Worm (Caenorhabditis elegans) whole organism, L3 larva: ENCODE measurements around the gene T07F8.1.
A peak's percentile ranks its signal among the peaks of the same experiment; 100 is the strongest.

Experiments
- R02D3.7 ChIP-seq: fragments of 150-350 bp; optimal IDR thresholded peaks from 2 replicates; lab custom pipeline; 2014; ENCODE audit warnings: missing biosample characterization, missing genetic modification characterization
- ZK546.5 ChIP-seq: sonication (generic microtip); optimal IDR thresholded peaks from 2 replicates; lab custom pipeline; 2017; ENCODE audit warnings: missing biosample characterization, missing genetic modification characterization
- ceh-16 ChIP-seq: sonication (generic microtip); optimal IDR thresholded peaks from 2 replicates; lab custom pipeline; 2017; ENCODE audit warnings: missing biosample characterization, missing genetic modification characterization
- ceh-28 ChIP-seq: fragments of 150-350 bp; optimal IDR thresholded peaks from 2 replicates; lab custom pipeline; 2014; ENCODE audit warnings: missing biosample characterization, missing genetic modification reagents, missing genetic modification characterization
- ceh-82 ChIP-seq: fragments of 150-350 bp; optimal IDR thresholded peaks from 2 replicates; lab custom pipeline; 2014; ENCODE audit warnings: missing biosample characterization, missing genetic modification characterization
- ceh-9 ChIP-seq: sonication (generic microtip); optimal IDR thresholded peaks from 2 replicates; lab custom pipeline; 2018; ENCODE audit warnings: missing biosample characterization, missing genetic modification characterization
- egl-27 ChIP-seq: sonication (generic microtip); optimal IDR thresholded peaks from 4 replicates; lab custom pipeline; 2017; ENCODE audit warnings: missing biosample characterization, missing genetic modification reagents, missing genetic modification characterization
- egl-5 ChIP-seq: fragments of 150-350 bp; optimal IDR thresholded peaks from 2 replicates; lab custom pipeline; 2017; ENCODE audit warnings: missing biosample characterization, missing genetic modification reagents, missing genetic modification characterization, inconsistent platforms
- elt-2 ChIP-seq: sonication (generic microtip); optimal IDR thresholded peaks from 2 replicates; lab custom pipeline; 2016; ENCODE audit warnings: missing genetic modification reagents, mild to moderate bottlenecking, missing genetic modification characterization, missing compliant biosample characterization
- eor-1 ChIP-seq, 2 experiments: fragments of 150-350 bp; optimal IDR thresholded peaks; 2 replicates each; lab custom pipeline; 2014 to 2018; ENCODE audit warnings: missing biosample characterization in 2 of 2, missing genetic modification characterization in 2 of 2
- fkh-10 ChIP-seq: sonication (generic microtip); optimal IDR thresholded peaks from 2 replicates; lab custom pipeline; 2017; ENCODE audit warnings: missing biosample characterization, missing genetic modification reagents, missing genetic modification characterization
- fos-1 ChIP-seq: fragments of 150-350 bp; optimal IDR thresholded peaks from 2 replicates; lab custom pipeline; 2014; ENCODE audit warnings: missing biosample characterization, missing genetic modification characterization
- hmg-11 ChIP-seq: sonication (generic microtip); optimal IDR thresholded peaks from 2 replicates; lab custom pipeline; 2016; ENCODE audit warnings: missing genetic modification characterization, missing compliant biosample characterization
- jun-1 ChIP-seq: fragments of 150-350 bp; optimal IDR thresholded peaks from 2 replicates; lab custom pipeline; 2014; ENCODE audit warnings: missing biosample characterization, missing genetic modification reagents, missing genetic modification characterization
- lin-15B ChIP-seq: fragments of 150-350 bp; optimal IDR thresholded peaks from 2 replicates; lab custom pipeline; 2014; ENCODE audit warnings: missing biosample characterization, missing genetic modification characterization
- lin-39 ChIP-seq: fragments of 150-350 bp; optimal IDR thresholded peaks from 2 replicates; lab custom pipeline; 2018; ENCODE audit warnings: missing biosample characterization, missing genetic modification reagents, missing genetic modification characterization
- lsy-12 ChIP-seq: sonication (generic microtip); optimal IDR thresholded peaks from 2 replicates; lab custom pipeline; 2016; ENCODE audit warnings: mild to moderate bottlenecking, missing genetic modification characterization, missing compliant biosample characterization
- mdl-1 ChIP-seq: fragments of 150-350 bp; optimal IDR thresholded peaks from 2 replicates; lab custom pipeline; 2014; ENCODE audit warnings: missing biosample characterization, missing genetic modification characterization
- nfya-1 ChIP-seq: sonication (generic microtip); optimal IDR thresholded peaks from 2 replicates; lab custom pipeline; 2017; ENCODE audit warnings: missing genetic modification characterization, mild to moderate bottlenecking, missing compliant biosample characterization, antibody characterized with exemption, moderate library complexity; ENCODE audit not compliant: insufficient read depth
- nhr-11 ChIP-seq: fragments of 150-350 bp; optimal IDR thresholded peaks from 2 replicates; lab custom pipeline; 2014; ENCODE audit warnings: missing biosample characterization, missing genetic modification characterization
- nhr-23 ChIP-seq: fragments of 150-350 bp; optimal IDR thresholded peaks from 2 replicates; lab custom pipeline; 2014; ENCODE audit warnings: missing biosample characterization, missing genetic modification reagents, missing genetic modification characterization
- nhr-25 ChIP-seq: sonication (generic microtip); optimal IDR thresholded peaks from 2 replicates; lab custom pipeline; 2017; ENCODE audit warnings: missing biosample characterization, missing genetic modification characterization
- nhr-28 ChIP-seq: fragments of 150-350 bp; optimal IDR thresholded peaks from 2 replicates; lab custom pipeline; 2014; ENCODE audit warnings: missing biosample characterization, missing genetic modification characterization
- nhr-67 ChIP-seq: fragments of 150-350 bp; optimal IDR thresholded peaks from 2 replicates; lab custom pipeline; 2014; ENCODE audit warnings: missing biosample characterization, missing genetic modification characterization
- nhr-76 ChIP-seq: fragments of 150-350 bp; sonication (generic microtip); optimal IDR thresholded peaks from 5 replicates; lab custom pipeline; 2014; ENCODE audit warnings: missing biosample characterization, missing genetic modification characterization
- nhr-77 ChIP-seq: fragments of 150-350 bp; optimal IDR thresholded peaks from 2 replicates; lab custom pipeline; 2014; ENCODE audit warnings: missing biosample characterization, missing genetic modification characterization
- sea-2 ChIP-seq: fragments of 150-350 bp; sonication (generic microtip); optimal IDR thresholded peaks from 4 replicates; lab custom pipeline; 2014; ENCODE audit warnings: missing biosample characterization, missing genetic modification reagents, missing genetic modification characterization
- skn-1 ChIP-seq: fragments of 150-350 bp; optimal IDR thresholded peaks from 2 replicates; lab custom pipeline; 2014; ENCODE audit warnings: missing biosample characterization, missing genetic modification characterization
- snpc-4 ChIP-seq: fragments of 150-350 bp; optimal IDR thresholded peaks from 2 replicates; lab custom pipeline; 2014; ENCODE audit warnings: missing biosample characterization, missing genetic modification characterization
- tbx-2 ChIP-seq: sonication (generic microtip); optimal IDR thresholded peaks from 2 replicates; lab custom pipeline; 2016; ENCODE audit warnings: mild to moderate bottlenecking, missing genetic modification characterization, missing compliant biosample characterization
- unc-39 ChIP-seq: sonication (generic microtip); optimal IDR thresholded peaks from 4 replicates; lab custom pipeline; 2017; ENCODE audit warnings: missing biosample characterization, missing genetic modification characterization
- unc-62 ChIP-seq: fragments of 150-350 bp; sonication (generic microtip); optimal IDR thresholded peaks from 4 replicates; lab custom pipeline; 2014; ENCODE audit warnings: missing biosample characterization, missing genetic modification reagents, missing genetic modification characterization
- zag-1 ChIP-seq: fragments of 150-350 bp; optimal IDR thresholded peaks from 2 replicates; lab custom pipeline; 2014; ENCODE audit warnings: missing biosample characterization, missing genetic modification characterization
- ztf-11 ChIP-seq: fragments of 150-350 bp; optimal IDR thresholded peaks from 2 replicates; lab custom pipeline; 2014; ENCODE audit warnings: missing biosample characterization, missing genetic modification characterization
- ztf-4 ChIP-seq: fragments of 150-350 bp; optimal IDR thresholded peaks from 2 replicates; lab custom pipeline; 2014; ENCODE audit warnings: missing biosample characterization, missing genetic modification characterization

The T07F8.1 gene

ce11 chrII:7116350-7116749 lies 31.8 kb upstream of the T07F8.1 start, which contains the start of gene spon-1:
TSS of gene spon-1 (plus strand) at chrII:7116557.
- TF ChIP-seq elt-2 (tag; lab: Kevin White, UChicago): no peak
- no peak for TF ChIP-seq zag-1 (tag; lab: Kevin White, UChicago)
- no peak for TF ChIP-seq ZK546.5 (tag; lab: Kevin White, UChicago)
- no peak for TF ChIP-seq nhr-23 (tag; lab: Kevin White, UChicago)
- no peak for TF ChIP-seq ceh-82 (tag; lab: Kevin White, UChicago)
- TF ChIP-seq R02D3.7 (tag; lab: Kevin White, UChicago): no peak
- no peak for TF ChIP-seq nhr-11 (tag; lab: Kevin White, UChicago)
- no peak for TF ChIP-seq ceh-28 (tag; lab: Kevin White, UChicago)
- no peak for TF ChIP-seq ztf-4 (tag; lab: Kevin White, UChicago)
- TF ChIP-seq lsy-12 (tag; lab: Kevin White, UChicago): no peak
- no peak for TF ChIP-seq nhr-25 (tag; lab: Kevin White, UChicago)
- TF ChIP-seq tbx-2 (tag; lab: Kevin White, UChicago): no peak
- no peak for TF ChIP-seq nhr-28 (tag; lab: Kevin White, UChicago)
- no peak for TF ChIP-seq snpc-4 (tag; lab: Kevin White, UChicago)
- TF ChIP-seq hmg-11 (tag; lab: Kevin White, UChicago): no peak
- TF ChIP-seq nhr-76 (tag; lab: Kevin White, UChicago): no peak
- TF ChIP-seq egl-5: no peak
- TF ChIP-seq ceh-16 (tag; lab: Kevin White, UChicago): no peak
- TF ChIP-seq sea-2 (GFP tag; lab: Kevin White, UChicago): no peak
- TF ChIP-seq, all 47 proteins: peak for 0

DNA sequence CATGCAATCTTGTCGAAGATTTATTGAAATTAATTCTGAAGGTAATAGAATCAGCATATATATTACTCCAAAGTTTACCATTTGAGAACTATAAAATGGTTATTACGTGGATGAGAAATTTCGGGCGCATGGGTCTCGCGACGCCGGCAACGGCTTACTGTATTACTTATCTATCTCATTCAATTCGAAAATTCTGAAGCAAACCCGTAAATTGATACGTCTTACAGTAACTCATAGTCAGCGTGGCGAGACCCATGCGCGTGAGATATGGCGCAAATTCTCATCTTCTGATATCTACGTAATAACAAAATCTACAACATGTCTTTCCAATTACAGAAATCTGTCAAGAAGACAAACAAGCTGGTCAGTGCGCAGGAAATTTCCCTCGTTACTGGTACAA lies 28.7 kb upstream of the T07F8.1 start:
- TF ChIP-seq ceh-82 (tag; lab: Kevin White, UChicago) (no peak), unc-62 (no peak), jun-1 (tag; lab: Kevin White, UChicago) (no peak), ztf-11 (tag; lab: Kevin White, UChicago) (no peak), ceh-9 (tag; lab: Kevin White, UChicago) (no peak), ztf-4 (tag; lab: Kevin White, UChicago) (no peak), ZK546.5 (tag; lab: Kevin White, UChicago) (no peak), mdl-1 (tag; lab: Kevin White, UChicago) (no peak), snpc-4 (tag; lab: Kevin White, UChicago) (no peak), nhr-77 (tag; lab: Kevin White, UChicago) (no peak), hmg-11 (tag; lab: Kevin White, UChicago) (no peak), nhr-67 (no peak), skn-1 (tag; lab: Kevin White, UChicago) (no peak)

- TF ChIP-seq ceh-28 (tag; lab: Kevin White, UChicago): no peak
- TF ChIP-seq lsy-12 (tag; lab: Kevin White, UChicago): no peak
- TF ChIP-seq nfya-1 (tag; lab: Kevin White, UChicago): no peak
- TF ChIP-seq sea-2 (GFP tag; lab: Kevin White, UChicago): no peak
- no peak for TF ChIP-seq elt-2 (tag; lab: Kevin White, UChicago)
- TF ChIP-seq jun-1 (tag; lab: Kevin White, UChicago): no peak
- TF ChIP-seq fkh-10 (GFP tag; lab: Kevin White, UChicago): no peak
- TF ChIP-seq zag-1 (tag; lab: Kevin White, UChicago): no peak
- no peak for TF ChIP-seq unc-39 (tag; lab: Kevin White, UChicago)
- TF ChIP-seq lin-39 (tag; lab: Kevin White, UChicago): no peak
- no peak for TF ChIP-seq mdl-1 (tag; lab: Kevin White, UChicago)
- no peak for TF ChIP-seq unc-62
Observed at ce11 chrII:7121762-7122292, 26.4 kb upstream of the T07F8.1 start, which contains the start of gene F10E7.2. TSS of gene F10E7.2 (plus strand) at chrII:7122242.

DNA sequence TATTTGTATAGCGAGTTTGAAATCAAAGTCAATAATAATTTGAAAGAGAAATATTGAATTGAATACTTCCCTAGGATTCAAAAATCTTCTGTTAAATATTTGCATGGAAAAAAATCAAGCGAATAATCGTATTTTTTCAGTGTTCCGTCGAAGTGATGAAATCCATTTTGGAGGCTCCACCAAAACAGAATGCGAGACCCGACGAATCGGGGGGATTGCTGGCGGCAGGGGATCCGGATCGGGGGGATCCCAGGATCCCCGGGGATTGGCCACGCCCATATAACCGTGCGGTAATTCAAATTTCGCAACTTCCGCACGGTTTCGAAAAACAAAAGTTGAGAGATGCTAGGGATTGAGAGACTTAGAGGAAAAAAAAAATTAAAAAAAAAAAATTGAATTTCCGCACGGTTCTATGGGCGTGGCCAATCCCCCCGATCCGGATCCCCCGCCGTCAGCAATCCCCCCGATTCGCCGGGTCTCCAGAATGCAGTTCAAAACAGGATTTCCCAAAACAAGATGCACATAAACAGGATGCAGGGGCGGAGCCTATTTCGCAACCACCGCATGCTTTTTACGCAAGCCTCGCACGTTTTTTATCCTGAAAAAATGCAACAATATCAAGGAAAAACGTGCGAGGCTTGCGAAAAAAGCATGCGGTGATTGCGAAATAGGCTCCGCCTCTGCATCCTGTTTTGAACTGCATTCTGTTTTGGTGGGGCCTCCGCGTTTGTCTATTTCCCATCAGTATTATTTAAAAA lies 25.4 kb upstream of the T07F8.1 start, which contains the start of gene F10E7.11:
TSS of gene F10E7.11 (minus strand) at position 232 of the 758 bp plus-strand sequence.
- no peak for TF ChIP-seq elt-2 (tag; lab: Kevin White, UChicago)
- peak; percentile 11 for TF ChIP-seq nfya-1 (tag; lab: Kevin White, UChicago)
- no peak for TF ChIP-seq unc-62
- no peak for TF ChIP-seq ztf-4 (tag; lab: Kevin White, UChicago)
- TF ChIP-seq nhr-67: no peak
- TF ChIP-seq egl-27: no peak
- peak; percentile 2 for TF ChIP-seq lin-15B (tag; lab: Kevin White, UChicago)
- no peak for TF ChIP-seq eor-1 (tag; optimal IDR thresholded peaks at IDR 0.05; lab: Kevin White, UChicago)
- no peak for TF ChIP-seq tbx-2 (tag; lab: Kevin White, UChicago)
- no peak for TF ChIP-seq fos-1 (tag; lab: Kevin White, UChicago)
